Worm (Caenorhabditis elegans): ENCODE measurements around the gene nhr-10.

nhr-10 gene

DNA sequence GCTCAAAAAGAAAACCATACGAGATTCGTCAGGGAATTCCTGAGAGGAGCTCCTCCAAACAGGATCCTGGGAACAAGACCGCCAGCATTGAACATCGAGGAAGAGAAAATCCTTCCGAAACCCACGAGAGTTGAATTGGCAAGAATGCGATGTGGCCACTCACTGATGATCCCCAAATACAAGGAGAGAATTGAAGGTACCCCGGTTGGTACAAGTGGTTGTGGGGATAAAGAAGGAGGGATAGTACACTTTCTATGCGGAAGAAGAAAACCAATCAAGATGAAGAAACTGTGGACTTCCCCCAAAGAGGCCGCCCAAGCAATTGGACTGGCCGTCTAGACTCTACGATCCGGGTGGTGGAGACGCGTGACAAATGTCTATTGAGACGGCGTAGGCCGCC lies 52.2 kb downstream of the nhr-10 start:
- no peak for TF ChIP-seq unc-62 (GFP tag; optimal IDR thresholded peaks at IDR 0.05)

DNA sequence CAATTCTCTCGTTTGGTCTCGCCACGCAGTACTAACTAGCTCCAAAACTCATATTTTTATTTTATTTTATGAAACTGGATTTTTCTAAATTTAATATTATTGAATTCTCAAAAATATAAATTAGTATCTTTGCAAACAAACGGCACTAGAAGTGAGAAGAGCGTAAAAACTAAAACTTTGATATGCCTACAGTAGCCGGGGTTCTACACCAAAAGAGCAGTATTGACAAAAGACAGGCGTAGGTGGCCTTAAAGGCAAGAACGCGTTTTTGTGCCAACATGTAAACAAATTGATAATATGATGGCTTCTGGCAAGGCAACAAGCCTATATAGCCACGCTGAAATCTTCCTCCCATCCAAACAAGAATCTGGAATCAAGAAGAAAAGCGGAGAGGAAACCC lies 52.7 kb downstream of the nhr-10 start, which contains the start of gene R01H2.1:
R01H2.1 (plus strand) TSS at position 301 of the 400 bp plus-strand sequence.
- no peak for TF ChIP-seq unc-62 (GFP tag; optimal IDR thresholded peaks at IDR 0.05)
